Fruit fly (Drosophila melanogaster) Kc167 (cell line): ENCODE data around the gene CG10730.

Source experiments
- Sin3A ChIP-seq: fragments of >200 bp; optimal IDR thresholded peaks from 2 replicates; lab custom pipeline; 2018; ENCODE audit warnings: missing external identifiers
- psq ChIP-seq: fragments of >200 bp; optimal IDR thresholded peaks from 2 replicates; lab custom pipeline; 2017; ENCODE audit warnings: missing external identifiers

DNA sequence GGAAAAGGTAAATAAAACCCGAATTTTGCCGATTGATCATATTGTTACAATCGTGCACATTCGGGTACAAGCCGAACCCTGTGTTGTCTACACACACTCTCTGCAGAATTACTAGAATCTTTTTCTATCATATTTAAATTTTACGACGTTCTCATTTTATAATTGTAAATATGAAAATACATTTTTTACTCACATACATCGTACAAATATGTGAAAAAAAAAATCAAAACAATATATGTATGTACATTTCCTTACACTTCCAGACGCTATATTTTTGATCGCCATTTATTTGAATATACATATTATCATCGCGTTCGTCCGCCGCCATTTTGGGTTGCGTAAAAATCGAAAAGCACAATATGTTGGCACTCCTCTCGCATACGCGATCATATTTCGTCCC, 45.8 kb upstream of the CG10730 start:
- TF ChIP-seq psq (lab: Kevin White, UChicago) (no peak), Sin3A (lab: Kevin White, UChicago) (no peak)
